Worm (Caenorhabditis elegans) whole organism, early embryonic: ENCODE data around the gene pgp-4.

ENCODE experiments used
- B0310.2 ChIP-seq: sonication (generic microtip); optimal IDR thresholded peaks from 2 replicates; lab custom pipeline; 2016; ENCODE audit warnings: mild to moderate bottlenecking, missing genetic modification characterization, missing compliant biosample characterization
- F13C5.2 ChIP-seq: sonication (generic microtip); optimal IDR thresholded peaks from 2 replicates; lab custom pipeline; 2017; ENCODE audit warnings: mild to moderate bottlenecking, missing genetic modification characterization, inconsistent platforms, missing compliant biosample characterization
- aly-1 ChIP-seq: sonication (generic microtip); optimal IDR thresholded peaks from 2 replicates; lab custom pipeline; 2016; ENCODE audit warnings: missing genetic modification characterization, missing compliant biosample characterization
- ama-1 ChIP-seq: fragments of 150-350 bp; optimal IDR thresholded peaks from 2 replicates; lab custom pipeline; 2014
- ceh-13 ChIP-seq: fragments of 200-800 bp; sonication (Bioruptor generic); optimal IDR thresholded peaks from 2 replicates; lab custom pipeline; 2018; ENCODE audit warnings: mild to moderate bottlenecking, missing genetic modification characterization, missing compliant biosample characterization
- ceh-36 ChIP-seq: sonication (generic microtip); optimal IDR thresholded peaks from 2 replicates; lab custom pipeline; 2016; ENCODE audit warnings: missing genetic modification characterization, inconsistent platforms, missing compliant biosample characterization
- ets-7 ChIP-seq: sonication (generic microtip); optimal IDR thresholded peaks from 2 replicates; lab custom pipeline; 2016; ENCODE audit warnings: missing genotype, missing genetic modification characterization, missing compliant biosample characterization
- flt-1 ChIP-seq: fragments of 200-800 bp; sonication (Bioruptor generic); IDR thresholded peaks from 2 replicates; pipeline ENCODE4 v1.3.6; 2022; ENCODE audit warnings: missing genetic modification characterization, missing compliant biosample characterization
- hmbx-1 ChIP-seq: sonication (generic microtip); optimal IDR thresholded peaks from 2 replicates; lab custom pipeline; 2016; ENCODE audit warnings: mild to moderate bottlenecking, missing genetic modification characterization, missing compliant biosample characterization
- hmg-4 ChIP-seq: fragments of 200-800 bp; sonication (Bioruptor generic); optimal IDR thresholded peaks from 2 replicates; lab custom pipeline; 2018; ENCODE audit warnings: mild to moderate bottlenecking, missing genetic modification characterization, missing compliant biosample characterization
- hnd-1 ChIP-seq: sonication (generic microtip); optimal IDR thresholded peaks from 2 replicates; lab custom pipeline; 2016; ENCODE audit warnings: missing genetic modification characterization, missing compliant biosample characterization
- pes-1 ChIP-seq: fragments of 200-800 bp; sonication (Bioruptor generic); IDR thresholded peaks from 2 replicates; pipeline ENCODE4 v1.3.6; 2022; ENCODE audit warnings: missing genetic modification reagents, missing genetic modification characterization, missing compliant biosample characterization
- scrt-1 ChIP-seq: fragments of 200-800 bp; sonication (Bioruptor generic); IDR thresholded peaks from 2 replicates; pipeline ENCODE4 v1.3.6; 2022; ENCODE audit warnings: missing genetic modification characterization, missing compliant biosample characterization
- sea-1 ChIP-seq: fragments of 200-800 bp; sonication (Bioruptor generic); conservative IDR thresholded peaks from 2 replicates; pipeline ENCODE4 v1.3.6; 2022; ENCODE audit warnings: missing genetic modification characterization, missing compliant biosample characterization
- tbx-11 ChIP-seq: fragments of 200-800 bp; sonication (Bioruptor generic); IDR thresholded peaks from 2 replicates; pipeline ENCODE4 v1.3.6; 2022; ENCODE audit warnings: missing genetic modification characterization, missing compliant biosample characterization
- tbx-37 ChIP-seq: fragments of 200-800 bp; sonication (Bioruptor generic); conservative IDR thresholded peaks from 2 replicates; pipeline ENCODE4 v1.3.6; 2022; ENCODE audit warnings: missing genetic modification reagents, missing genetic modification characterization, missing compliant biosample characterization
- tra-4 ChIP-seq: sonication (generic microtip); optimal IDR thresholded peaks from 2 replicates; lab custom pipeline; 2017; ENCODE audit warnings: missing genetic modification characterization, missing compliant biosample characterization

pgp-4 gene

ce11 chrX:11367640-11368039, 10.0 kb downstream of the pgp-4 start:
- TF ChIP-seq aly-1 (tag; lab: Kevin White, UChicago) (no peak), B0310.2 (tag; lab: Kevin White, UChicago) (no peak), pes-1 (no peak), ama-1 (no peak), sea-1 (no peak), hnd-1 (tag; lab: Kevin White, UChicago) (no peak), ceh-36 (no peak), ceh-13 (GFP tag; lab: Kevin White, UChicago) (no peak), hmg-4 (GFP tag; lab: Kevin White, UChicago) (no peak), tra-4 (tag; lab: Kevin White, UChicago) (no peak), hmbx-1 (tag; lab: Kevin White, UChicago) (no peak), ets-7 (tag; lab: Kevin White, UChicago) (no peak)

- no peak for TF ChIP-seq hnd-1 (tag; lab: Kevin White, UChicago)
- no peak for TF ChIP-seq aly-1 (tag; lab: Kevin White, UChicago)
- TF ChIP-seq ceh-13 (GFP tag; lab: Kevin White, UChicago): no peak
- TF ChIP-seq B0310.2 (tag; lab: Kevin White, UChicago): no peak
- TF ChIP-seq ets-7 (tag; lab: Kevin White, UChicago): no peak
- no peak for TF ChIP-seq hmg-4 (GFP tag; lab: Kevin White, UChicago)
- TF ChIP-seq F13C5.2 (tag; lab: Kevin White, UChicago): no peak
- no peak for TF ChIP-seq tra-4 (tag; lab: Kevin White, UChicago)
- TF ChIP-seq ceh-36: no peak
- TF ChIP-seq scrt-1: no peak
- no peak for TF ChIP-seq tbx-11 (GFP tag; lab: Robert Waterston, UW)
- no peak for TF ChIP-seq flt-1 (GFP tag; lab: Robert Waterston, UW)
Measured at ce11 chrX:11368417-11368816, 10.8 kb downstream of the pgp-4 start, which contains the start of gene ttyh-1. Gene ttyh-1, plus strand, starts transcription at chrX:11368717.

- TF ChIP-seq ets-7 (tag; lab: Kevin White, UChicago) (no peak), hmg-4 (GFP tag; lab: Kevin White, UChicago) (peak; percentile 29), ama-1 (no peak), tbx-11 (GFP tag; lab: Robert Waterston, UW) (no peak)
Measured at ce11 chrX:11368845-11369244, 11.2 kb downstream of the pgp-4 start.

- TF ChIP-seq flt-1 (GFP tag; lab: Robert Waterston, UW): no peak
Measured at ce11 chrX:11370090-11370489, 12.5 kb downstream of the pgp-4 start.

DNA sequence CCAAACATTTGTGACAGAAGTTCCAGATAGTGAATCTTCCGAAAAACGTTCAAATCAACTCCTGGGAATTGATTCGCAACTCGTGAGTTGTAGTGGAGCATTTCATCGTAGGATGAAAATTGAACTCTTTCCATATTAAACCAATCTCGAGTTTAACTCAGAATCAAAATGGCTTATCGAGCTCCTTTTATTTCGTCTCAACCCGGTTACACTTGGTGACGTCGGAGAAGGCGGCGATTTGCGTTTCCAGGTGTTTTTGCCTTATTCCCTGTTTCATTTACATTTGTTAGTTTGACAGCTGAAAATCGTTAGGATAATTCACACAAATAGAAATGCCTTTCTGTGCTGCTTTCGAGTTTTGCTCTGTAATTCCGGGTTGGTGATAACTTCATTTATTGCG, 17.9 kb downstream of the pgp-4 start, which contains the start of gene F42E11.3:
F42E11.3 (minus strand) TSS at position 101 of the 400 bp plus-strand sequence.
- no peak for TF ChIP-seq pes-1
- no peak for TF ChIP-seq tbx-37 (GFP tag; lab: Robert Waterston, UW)
- no peak for TF ChIP-seq aly-1 (tag; lab: Kevin White, UChicago)
- TF ChIP-seq ama-1: no peak

ce11 chrX:11377370-11377769, 19.8 kb downstream of the pgp-4 start, which contains the start of gene tni-1:
Gene tni-1, minus strand, starts transcription at chrX:11377470.
- TF ChIP-seq hmg-4 (GFP tag; lab: Kevin White, UChicago): no peak
- TF ChIP-seq tra-4 (tag; lab: Kevin White, UChicago): no peak
- no peak for TF ChIP-seq scrt-1
- no peak for TF ChIP-seq sea-1
- TF ChIP-seq ets-7 (tag; lab: Kevin White, UChicago): no peak
- no peak for TF ChIP-seq flt-1 (GFP tag; lab: Robert Waterston, UW)
- no peak for TF ChIP-seq tbx-37 (GFP tag; lab: Robert Waterston, UW)
- TF ChIP-seq ceh-36: no peak
- no peak for TF ChIP-seq hnd-1 (tag; lab: Kevin White, UChicago)
- TF ChIP-seq B0310.2 (tag; lab: Kevin White, UChicago): no peak
- no peak for TF ChIP-seq aly-1 (tag; lab: Kevin White, UChicago)

DNA sequence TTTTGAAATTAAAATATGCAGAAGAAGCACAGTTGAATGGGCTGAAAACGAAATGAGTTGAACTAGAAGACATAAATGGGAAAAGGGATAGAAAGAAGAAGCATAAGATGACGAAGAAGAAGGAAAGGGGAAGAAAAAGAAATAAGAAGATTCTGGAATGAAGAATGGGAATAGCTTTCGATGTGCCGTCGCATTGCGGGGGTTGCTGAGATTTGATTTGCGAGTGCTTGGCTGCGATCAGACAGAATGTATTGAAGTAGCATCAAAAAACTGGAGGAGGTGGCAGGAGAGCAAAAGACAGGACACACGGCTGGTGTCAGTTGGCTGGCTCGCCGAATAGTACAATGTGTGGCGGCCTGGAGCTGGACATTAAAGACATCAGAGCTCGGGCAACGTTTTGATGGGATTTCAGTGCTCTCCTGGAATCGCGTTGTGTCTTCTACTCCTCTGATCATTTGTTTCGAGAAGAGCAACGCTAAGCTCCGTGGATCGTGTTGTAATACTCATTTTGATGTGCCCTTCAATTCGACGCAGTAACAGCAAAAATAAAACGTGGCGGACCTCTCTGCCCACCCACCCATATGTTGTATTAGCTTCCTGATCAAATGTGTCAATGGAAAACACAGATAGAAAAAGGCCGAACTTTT, 21.6 kb downstream of the pgp-4 start:
- TF ChIP-seq pes-1: no peak
- no peak for TF ChIP-seq B0310.2 (tag; lab: Kevin White, UChicago)
- peak; percentile 43 for TF ChIP-seq hmg-4 (GFP tag; lab: Kevin White, UChicago)
- TF ChIP-seq ceh-13 (GFP tag; lab: Kevin White, UChicago): no peak
- TF ChIP-seq tbx-37 (GFP tag; lab: Robert Waterston, UW): no peak
- no peak for TF ChIP-seq hnd-1 (tag; lab: Kevin White, UChicago)
- no peak for TF ChIP-seq sea-1

DNA sequence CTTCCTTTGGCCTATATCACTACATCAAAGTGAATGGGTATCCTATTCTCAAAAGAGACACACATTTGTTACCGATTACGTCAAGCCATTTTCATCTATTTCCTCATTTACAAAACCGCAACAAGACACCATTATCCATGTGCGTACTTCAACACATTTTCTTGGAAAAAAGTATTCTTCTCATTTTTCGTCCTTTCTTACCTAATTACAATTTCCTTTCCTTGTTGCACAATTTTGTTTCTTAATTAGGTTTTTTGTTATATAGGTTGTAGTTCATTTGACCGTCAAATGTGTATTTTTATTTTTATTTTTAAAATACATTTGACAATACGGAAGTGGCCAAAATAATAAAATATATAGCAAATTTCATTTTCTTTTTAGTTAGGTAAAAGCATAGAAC, 25.7 kb downstream of the pgp-4 start:
- TF ChIP-seq tbx-37 (GFP tag; lab: Robert Waterston, UW) (no peak), F13C5.2 (tag; lab: Kevin White, UChicago) (no peak), hmg-4 (GFP tag; lab: Kevin White, UChicago) (no peak), ets-7 (tag; lab: Kevin White, UChicago) (no peak), tbx-11 (GFP tag; lab: Robert Waterston, UW) (no peak), ceh-13 (GFP tag; lab: Kevin White, UChicago) (no peak), tra-4 (tag; lab: Kevin White, UChicago) (no peak), flt-1 (GFP tag; lab: Robert Waterston, UW) (no peak), ceh-36 (no peak), scrt-1 (no peak), hmbx-1 (tag; lab: Kevin White, UChicago) (no peak), pes-1 (no peak), ama-1 (no peak), sea-1 (no peak), B0310.2 (tag; lab: Kevin White, UChicago) (no peak)
